Worm (Caenorhabditis elegans) whole organism, L4 larva: ENCODE results near the gene F40G12.10.

Source experiments
- F10B5.3 ChIP-seq: sonication (generic microtip); optimal IDR thresholded peaks from 2 replicates; lab custom pipeline; 2016; ENCODE audit warnings: mild to moderate bottlenecking, missing genetic modification characterization, missing compliant biosample characterization
- F44E2.7 ChIP-seq: fragments of 200-800 bp; sonication (Bioruptor generic); IDR thresholded peaks from 2 replicates; pipeline ENCODE4 v2.1.2; 2022; ENCODE audit warnings: missing genetic modification characterization, missing compliant biosample characterization
- F49E8.2 ChIP-seq: sonication (generic microtip); optimal IDR thresholded peaks from 2 replicates; lab custom pipeline; 2016; ENCODE audit warnings: missing compliant biosample characterization, mild to moderate bottlenecking, missing genetic modification characterization, borderline replicate concordance
- T26A8.4 ChIP-seq: fragments of 200-800 bp; sonication (Bioruptor generic); IDR thresholded peaks from 2 replicates; pipeline ENCODE4 v1.3.6; 2022; ENCODE audit warnings: missing genetic modification characterization, missing compliant biosample characterization
- Y105C5A.15 ChIP-seq: fragments of 200-800 bp; sonication (Bioruptor generic); IDR thresholded peaks from 2 replicates; pipeline ENCODE4 v1.3.6; 2022; ENCODE audit warnings: missing genetic modification characterization, missing compliant biosample characterization
- Y48G9A.11 ChIP-seq: fragments of 200-800 bp; sonication (Bioruptor generic); IDR thresholded peaks from 2 replicates; pipeline ENCODE4 v1.3.6; 2022; ENCODE audit warnings: missing genetic modification reagents, missing genetic modification characterization, missing compliant biosample characterization
- Y5F2A.4 ChIP-seq: fragments of 200-800 bp; sonication (Bioruptor generic); optimal IDR thresholded peaks from 2 replicates; lab custom pipeline; 2018; ENCODE audit warnings: mild to moderate bottlenecking, missing genetic modification characterization, missing compliant biosample characterization
- Y75B8A.6 ChIP-seq: fragments of 200-800 bp; sonication (Bioruptor generic); IDR thresholded peaks from 2 replicates; pipeline ENCODE4 v1.3.6; 2022; ENCODE audit warnings: missing genetic modification reagents, missing genetic modification characterization, missing compliant biosample characterization
- aha-1 ChIP-seq: fragments of 150-350 bp; peaks from one replicate; lab custom pipeline; 2014; ENCODE audit warnings: missing biosample characterization, missing genetic modification characterization
- ces-1 ChIP-seq: fragments of 150-350 bp; sonication (generic microtip); optimal IDR thresholded peaks from 4 replicates; lab custom pipeline; 2014; ENCODE audit warnings: missing biosample characterization, missing genetic modification reagents, missing genetic modification characterization
- cey-2 ChIP-seq: sonication (generic microtip); optimal IDR thresholded peaks from 3 replicates; lab custom pipeline; 2017; ENCODE audit warnings: missing genetic modification characterization, mild to moderate bottlenecking, missing compliant biosample characterization, antibody characterized with exemption, borderline replicate concordance; ENCODE audit not compliant: insufficient read depth
- daf-19 ChIP-seq: fragments of 200-800 bp; sonication (Bioruptor generic); conservative IDR thresholded peaks from 2 replicates; pipeline ENCODE4 v1.3.6; 2022; ENCODE audit warnings: missing genetic modification characterization, missing compliant biosample characterization
- egl-43 ChIP-seq: fragments of 200-800 bp; sonication (Bioruptor generic); IDR thresholded peaks from 2 replicates; pipeline ENCODE4 v1.3.6; 2022; ENCODE audit warnings: missing genetic modification reagents, missing genetic modification characterization, missing compliant biosample characterization
- fos-1 ChIP-seq: fragments of 150-350 bp; optimal IDR thresholded peaks from 2 replicates; lab custom pipeline; 2014; ENCODE audit warnings: missing biosample characterization, missing genetic modification characterization
- hlh-30 ChIP-seq: sonication (generic microtip); optimal IDR thresholded peaks from 2 replicates; lab custom pipeline; 2017; ENCODE audit warnings: antibody characterized with exemption, mild to moderate bottlenecking, missing genetic modification characterization, missing compliant biosample characterization; ENCODE audit not compliant: insufficient read depth
- hmg-1.1 ChIP-seq: fragments of 200-800 bp; sonication (Bioruptor generic); IDR thresholded peaks from 2 replicates; pipeline ENCODE4 v1.3.6; 2022; ENCODE audit warnings: missing genetic modification reagents, missing genetic modification characterization, missing compliant biosample characterization
- lin-13 ChIP-seq: fragments of 150-350 bp; optimal IDR thresholded peaks from 2 replicates; lab custom pipeline; 2014; ENCODE audit warnings: missing biosample characterization, missing genetic modification reagents, missing genetic modification characterization
- lin-39 ChIP-seq: fragments of 150-350 bp; optimal IDR thresholded peaks from 2 replicates; lab custom pipeline; 2014; ENCODE audit warnings: missing biosample characterization, missing genetic modification reagents, missing genetic modification characterization
- lir-3 ChIP-seq: sonication (generic microtip); optimal IDR thresholded peaks from 2 replicates; lab custom pipeline; 2016; ENCODE audit warnings: mild to moderate bottlenecking, missing genetic modification characterization, missing compliant biosample characterization
- madf-5 ChIP-seq, 2 experiments: fragments of 200-800 bp; sonication (Bioruptor generic); IDR thresholded peaks; 2 replicates each; pipeline ENCODE4 v1.3.6; 2022; ENCODE audit warnings: missing compliant biosample characterization in 2 of 2, missing genetic modification characterization in 2 of 2
- mdl-1 ChIP-seq, 2 experiments: fragments of 150-350 bp in 1 of 2; sonication (generic microtip) in 1 of 2; optimal IDR thresholded peaks; 2 replicates each; lab custom pipeline; 2014 to 2017; ENCODE audit warnings: missing biosample characterization in 2 of 2, missing genetic modification characterization in 2 of 2
- mep-1 ChIP-seq: fragments of 150-350 bp; sonication (generic microtip); optimal IDR thresholded peaks from 3 replicates; lab custom pipeline; 2014; ENCODE audit warnings: missing biosample characterization, missing genetic modification characterization
- mes-2 ChIP-seq: sonication (generic microtip); optimal IDR thresholded peaks from 2 replicates; lab custom pipeline; 2016; ENCODE audit warnings: missing genotype, mild to moderate bottlenecking, missing genetic modification characterization, missing compliant biosample characterization; ENCODE audit not compliant: poor library complexity, severe bottlenecking
- nhr-25 ChIP-seq: sonication (generic microtip); optimal IDR thresholded peaks from 2 replicates; lab custom pipeline; 2017; ENCODE audit warnings: missing genetic modification characterization, mild to moderate bottlenecking, missing compliant biosample characterization, antibody characterized with exemption, moderate library complexity, borderline replicate concordance; ENCODE audit not compliant: insufficient read depth
- nhr-6 ChIP-seq: fragments of 150-350 bp; optimal IDR thresholded peaks from 2 replicates; lab custom pipeline; 2014; ENCODE audit warnings: missing biosample characterization, missing genetic modification characterization
- nhr-76 ChIP-seq: fragments of 150-350 bp; optimal IDR thresholded peaks from 2 replicates; lab custom pipeline; 2014; ENCODE audit warnings: missing biosample characterization, missing genetic modification characterization
- nhr-77 ChIP-seq: fragments of 150-350 bp; optimal IDR thresholded peaks from 2 replicates; lab custom pipeline; 2014; ENCODE audit warnings: missing biosample characterization, missing genetic modification characterization
- pha-4 ChIP-seq, 2 experiments: fragments of 150-350 bp in 1 of 2; fragments of 200-800 bp in 1 of 2; sonication (Bioruptor generic) in 1 of 2; IDR thresholded peaks in 1 of 2; optimal IDR thresholded peaks in 1 of 2; 2 replicates each; pipeline versions ENCODE4 v1.3.6 to Lab custom; 2014 to 2022; ENCODE audit warnings: missing genetic modification characterization in 2 of 2, missing genetic modification reagents in 2 of 2, missing biosample characterization in 1 of 2, missing compliant biosample characterization in 1 of 2
- pqm-1 ChIP-seq: sonication (generic microtip); optimal IDR thresholded peaks from 2 replicates; lab custom pipeline; 2017; ENCODE audit warnings: missing biosample characterization, missing genetic modification characterization
- sdz-12 ChIP-seq: fragments of 200-800 bp; sonication (Bioruptor generic); optimal IDR thresholded peaks from 2 replicates; lab custom pipeline; 2018; ENCODE audit warnings: mild to moderate bottlenecking, missing genetic modification characterization, missing compliant biosample characterization
- set-16 ChIP-seq: fragments of 200-800 bp; sonication (Bioruptor generic); IDR thresholded peaks from 2 replicates; pipeline ENCODE4 v1.3.6; 2022; ENCODE audit warnings: missing genetic modification reagents, missing genetic modification characterization, missing compliant biosample characterization
- skn-1 ChIP-seq: fragments of 150-350 bp; optimal IDR thresholded peaks from 2 replicates; lab custom pipeline; 2014; ENCODE audit warnings: missing biosample characterization, missing genetic modification characterization
- snpc-1.2 ChIP-seq: fragments of 200-800 bp; sonication (Bioruptor generic); IDR thresholded peaks from 2 replicates; pipeline ENCODE4 v1.3.6; 2022; ENCODE audit warnings: missing genetic modification reagents, missing genetic modification characterization, missing compliant biosample characterization
- spr-1 ChIP-seq: sonication (generic microtip); optimal IDR thresholded peaks from 2 replicates; lab custom pipeline; 2016; ENCODE audit warnings: mild to moderate bottlenecking, missing genetic modification characterization, missing compliant biosample characterization
- tag-97 ChIP-seq: fragments of 200-800 bp; sonication (Bioruptor generic); IDR thresholded peaks from 2 replicates; pipeline ENCODE4 v1.3.6; 2022; ENCODE audit warnings: missing genetic modification characterization, missing compliant biosample characterization
- tra-1 ChIP-seq: fragments of 200-800 bp; sonication (Bioruptor generic); IDR thresholded peaks from 2 replicates; pipeline ENCODE4 v1.3.6; 2022; ENCODE audit warnings: missing genetic modification reagents, missing genetic modification characterization, missing compliant biosample characterization
- unc-62 ChIP-seq, 3 experiments: fragments of 150-350 bp in 1 of 3; sonication (generic microtip); optimal IDR thresholded peaks in 2 of 3; peaks in 1 of 3; 1 replicate in 1 of 3; 2 replicates in 2 of 3; lab custom pipeline; 2014 to 2017; ENCODE audit warnings: missing biosample characterization in 3 of 3, missing genetic modification characterization in 3 of 3, missing genetic modification reagents in 3 of 3, missing genotype in 1 of 3
- zfp-2 ChIP-seq: sonication (generic microtip); optimal IDR thresholded peaks from 2 replicates; lab custom pipeline; 2016; ENCODE audit warnings: mild to moderate bottlenecking, missing genetic modification characterization, missing compliant biosample characterization

Gene F40G12.10

DNA sequence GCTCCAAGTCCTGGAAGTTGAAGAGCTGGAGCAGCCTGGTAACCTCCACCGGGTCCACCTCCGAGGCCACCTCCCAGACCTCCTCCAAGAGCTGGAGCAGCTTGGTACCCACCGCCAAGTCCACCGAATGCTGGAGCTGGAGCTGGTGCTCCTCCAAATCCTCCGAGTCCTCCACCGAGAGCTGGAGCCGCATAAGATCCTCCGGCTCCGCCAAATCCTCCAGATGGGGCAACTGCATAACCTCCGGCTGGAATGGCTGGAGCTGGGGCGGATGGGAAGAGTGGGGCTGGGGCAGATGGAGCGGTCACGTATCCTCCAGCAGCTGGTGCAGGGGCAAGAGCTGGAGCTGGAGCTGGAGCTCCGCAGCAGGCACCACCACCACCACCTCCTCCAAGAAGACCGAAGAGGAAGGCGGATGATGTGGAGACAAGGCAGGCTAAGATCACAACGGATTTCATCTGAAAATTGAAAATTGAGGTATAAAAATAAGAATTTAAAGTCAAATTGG lies 42.6 kb upstream of the F40G12.10 start, which contains the start of gene K02E11.10:
K02E11.10 (minus strand) TSS at position 458 of the 508 bp plus-strand sequence.
- TF ChIP-seq hlh-30 (tag; lab: Kevin White, UChicago) (no peak), nhr-25 (tag; lab: Kevin White, UChicago) (no peak), set-16 (GFP tag; lab: Robert Waterston, UW) (peak; percentile 97), spr-1 (tag; lab: Kevin White, UChicago) (peak; percentile 9), aha-1 (tag; lab: Kevin White, UChicago) (peak; percentile 56), Y5F2A.4 (GFP tag; lab: Kevin White, UChicago) (no peak), madf-5 (GFP tag; IDR thresholded peaks at IDR 0.05; lab: Robert Waterston, UW) (0 out of 4 replicates have a peak, but pooled peaks of 1 of the 2 experiments have one; percentile 40), nhr-6 (tag; lab: Kevin White, UChicago) (no peak)

ce11 chrV:14243904-14244303 lies 39.4 kb upstream of the F40G12.10 start, which contains the start of gene sre-7:
Gene sre-7, plus strand, starts transcription at chrV:14244204.
- TF ChIP-seq skn-1 (tag; lab: Kevin White, UChicago) (no peak), mdl-1 (tag; optimal IDR thresholded peaks at IDR 0.05; lab: Kevin White, UChicago) (no peak), Y5F2A.4 (GFP tag; lab: Kevin White, UChicago) (no peak), tra-1 (GFP tag; lab: Robert Waterston, UW) (no peak), F44E2.7 (no peak), unc-62 (GFP tag; optimal IDR thresholded peaks at IDR 0.05 in 1 of 2; lab: Kevin White, UChicago) (no peak), unc-62 (tag; optimal IDR thresholded peaks at IDR 0.05; lab: Kevin White, UChicago) (no peak), daf-19 (GFP tag; lab: Robert Waterston, UW) (no peak), Y48G9A.11 (GFP tag; lab: Robert Waterston, UW) (no peak), cey-2 (tag; lab: Kevin White, UChicago) (no peak), hmg-1.1 (GFP tag; lab: Robert Waterston, UW) (no peak), fos-1 (tag; lab: Kevin White, UChicago) (no peak), lin-13 (no peak), nhr-76 (tag; lab: Kevin White, UChicago) (no peak), Y75B8A.6 (GFP tag; lab: Robert Waterston, UW) (no peak), F49E8.2 (tag; lab: Kevin White, UChicago) (no peak), lir-3 (tag; lab: Kevin White, UChicago) (no peak)
- TF ChIP-seq, all 104 proteins: peak for 0

ce11 chrV:14246761-14247160 lies 36.6 kb upstream of the F40G12.10 start, which contains the start of gene K02E11.3:
Gene K02E11.3, minus strand, starts transcription at chrV:14246861.
- no peak for TF ChIP-seq T26A8.4 (GFP tag; lab: Robert Waterston, UW)
- TF ChIP-seq egl-43 (GFP tag; lab: Robert Waterston, UW) = no peak
- no peak for TF ChIP-seq lin-39 (tag; lab: Kevin White, UChicago)
- TF ChIP-seq tag-97 (GFP tag; lab: Robert Waterston, UW) = no peak

DNA sequence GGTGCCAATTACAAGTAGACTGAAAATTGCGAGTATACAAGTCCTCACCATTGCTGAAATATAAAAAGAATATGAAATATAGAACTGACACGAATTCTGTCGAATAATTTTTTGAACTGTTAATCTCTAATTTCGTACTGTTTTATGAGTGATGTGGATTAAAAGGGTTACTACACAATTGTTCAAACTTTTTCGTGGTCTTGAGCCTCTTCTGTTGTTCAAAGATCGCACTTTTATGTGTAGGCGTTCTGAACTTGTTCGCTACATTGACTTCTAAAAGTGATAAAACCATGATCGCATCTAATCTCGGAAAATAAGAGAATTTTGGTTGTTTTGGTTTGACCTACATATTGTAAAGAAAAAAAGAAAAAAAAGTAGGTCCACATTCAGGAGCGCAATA lies 35.3 kb upstream of the F40G12.10 start, which contains the start of gene K02E11.4:
K02E11.4 (minus strand) TSS at position 101 of the 400 bp plus-strand sequence.
- TF ChIP-seq snpc-1.2 (no peak), pqm-1 (tag; lab: Kevin White, UChicago) (no peak), sdz-12 (GFP tag; lab: Kevin White, UChicago) (no peak), spr-1 (tag; lab: Kevin White, UChicago) (no peak), ces-1 (GFP tag; lab: Kevin White, UChicago) (no peak), tra-1 (GFP tag; lab: Robert Waterston, UW) (no peak), daf-19 (GFP tag; lab: Robert Waterston, UW) (no peak), mep-1 (tag; lab: Kevin White, UChicago) (no peak), Y105C5A.15 (no peak), tag-97 (GFP tag; lab: Robert Waterston, UW) (no peak), zfp-2 (tag; lab: Kevin White, UChicago) (no peak), mes-2 (tag; lab: Kevin White, UChicago) (no peak), pha-4 (GFP tag; IDR thresholded peaks at IDR 0.05; lab: Robert Waterston, UW) (no peak), pha-4 (tag; optimal IDR thresholded peaks at IDR 0.05; lab: Kevin White, UChicago) (no peak), F10B5.3 (tag; lab: Kevin White, UChicago) (no peak), nhr-77 (no peak)
- TF ChIP-seq, all 104 proteins: peak for 0
